Fruit fly (Drosophila melanogaster) whole organism, embryonic: ENCODE measurements around the gene CG11307.

Source experiments
- Abd-B ChIP-seq: fragments of 200-800 bp; sonication (Bioruptor generic); optimal IDR thresholded peaks from 2 replicates; lab custom pipeline; 2018; ENCODE audit warnings: missing biosample characterization, mild to moderate bottlenecking, missing genetic modification characterization, moderate library complexity
- Asciz ChIP-seq: fragments of 200-800 bp; sonication (Bioruptor generic); optimal IDR thresholded peaks from 2 replicates; lab custom pipeline; 2017; ENCODE audit warnings: missing biosample characterization, mild to moderate bottlenecking, missing genetic modification characterization, missing genetic modification reagents
- B-H1 ChIP-seq: fragments of 200-800 bp; sonication (Bioruptor generic); IDR thresholded peaks from 3 replicates; pipeline ENCODE4 v1.3.6; 2022; ENCODE audit warnings: missing biosample characterization, missing genetic modification characterization
- Blimp-1 ChIP-seq: fragments of 200-800 bp; sonication (Bioruptor generic); optimal IDR thresholded peaks from 3 replicates; lab custom pipeline; 2018; ENCODE audit warnings: missing biosample characterization, missing genetic modification characterization, mild to moderate bottlenecking, moderate library complexity, missing genetic modification reagents
- CG10147 ChIP-seq: fragments of 200-800 bp; sonication (Bioruptor generic); optimal IDR thresholded peaks from 2 replicates; lab custom pipeline; 2019; ENCODE audit warnings: missing biosample characterization, mild to moderate bottlenecking, missing genetic modification characterization, moderate library complexity
- CG10321 ChIP-seq: fragments of 200-800 bp; sonication (Bioruptor generic); IDR thresholded peaks from 2 replicates; pipeline ENCODE4 v1.3.6; 2022; ENCODE audit warnings: missing biosample characterization, missing genetic modification characterization
- CG10543 ChIP-seq: fragments of 200-800 bp; sonication (Bioruptor generic); optimal IDR thresholded peaks from 3 replicates; lab custom pipeline; 2017; ENCODE audit warnings: missing biosample characterization, mild to moderate bottlenecking, missing genetic modification characterization, moderate library complexity
- CG10959 ChIP-seq: fragments of 200-800 bp; sonication (Bioruptor generic); IDR thresholded peaks from 2 replicates; pipeline ENCODE4 v1.3.6; 2022; ENCODE audit warnings: missing biosample characterization, missing genetic modification characterization
- CG1233 ChIP-seq: fragments of 200-800 bp; sonication (Bioruptor generic); optimal IDR thresholded peaks from 4 replicates; lab custom pipeline; 2018; ENCODE audit warnings: missing biosample characterization, mild to moderate bottlenecking, missing genetic modification characterization
- CG1529 ChIP-seq: fragments of 200-800 bp; sonication (Bioruptor generic); optimal IDR thresholded peaks from 3 replicates; lab custom pipeline; 2018; ENCODE audit warnings: missing biosample characterization, missing genetic modification characterization
- CG2116 ChIP-seq: fragments of 200-800 bp; sonication (Bioruptor generic); optimal IDR thresholded peaks from 3 replicates; lab custom pipeline; 2018; ENCODE audit warnings: missing biosample characterization, mild to moderate bottlenecking, missing genetic modification characterization
- CG2129 ChIP-seq: fragments of 200-800 bp; sonication (Bioruptor generic); IDR thresholded peaks from 2 replicates; pipeline ENCODE4 v1.3.6; 2022; ENCODE audit warnings: missing biosample characterization, missing genetic modification characterization; ENCODE audit not compliant: partially characterized antibody
- CG31388 ChIP-seq: fragments of 200-800 bp; sonication (Bioruptor generic); optimal IDR thresholded peaks from 2 replicates; lab custom pipeline; 2016; ENCODE audit warnings: missing biosample characterization, missing genetic modification characterization
- CG31441 ChIP-seq: fragments of 200-800 bp; sonication (Bioruptor generic); IDR thresholded peaks from 2 replicates; pipeline ENCODE4 v1.3.6; 2022; ENCODE audit warnings: missing biosample characterization, missing genetic modification characterization
- CG3407 ChIP-seq: fragments of 200-800 bp; sonication (Bioruptor generic); optimal IDR thresholded peaks from 2 replicates; lab custom pipeline; 2018; ENCODE audit warnings: missing biosample characterization, mild to moderate bottlenecking, missing genetic modification characterization
- CG6813 ChIP-seq: fragments of 200-800 bp; sonication (Bioruptor generic); optimal IDR thresholded peaks from 2 replicates; lab custom pipeline; 2017; ENCODE audit warnings: missing biosample characterization, missing genetic modification characterization, mild to moderate bottlenecking, moderate library complexity, missing genetic modification reagents
- CG7556 ChIP-seq: fragments of 200-800 bp; sonication (Bioruptor generic); optimal IDR thresholded peaks from 2 replicates; lab custom pipeline; 2017; ENCODE audit warnings: missing biosample characterization, mild to moderate bottlenecking, missing genetic modification characterization
- CG7839 ChIP-seq: fragments of 200-800 bp; sonication (Bioruptor generic); optimal IDR thresholded peaks from 3 replicates; lab custom pipeline; 2018; ENCODE audit warnings: missing biosample characterization, mild to moderate bottlenecking, missing genetic modification characterization, moderate library complexity
- CG7963 ChIP-seq: fragments of 200-800 bp; sonication (Bioruptor generic); IDR thresholded peaks from 3 replicates; pipeline ENCODE4 v1.3.6; 2022; ENCODE audit warnings: missing biosample characterization, missing genetic modification characterization; ENCODE audit not compliant: partially characterized antibody
- CG8359 ChIP-seq: fragments of 200-800 bp; sonication (Bioruptor generic); optimal IDR thresholded peaks from 2 replicates; lab custom pipeline; 2017; ENCODE audit warnings: missing biosample characterization, mild to moderate bottlenecking, missing genetic modification characterization, borderline replicate concordance
- CG8924 ChIP-seq: fragments of 200-800 bp; optimal IDR thresholded peaks from 3 replicates; lab custom pipeline; 2019; ENCODE audit warnings: missing biosample characterization, mild to moderate bottlenecking, missing genetic modification characterization, moderate library complexity
- CHES-1-like ChIP-seq: fragments of 200-800 bp; sonication (Bioruptor generic); optimal IDR thresholded peaks from 2 replicates; lab custom pipeline; 2016; ENCODE audit warnings: missing biosample characterization, missing genetic modification characterization
- Camta ChIP-seq: fragments of 200-800 bp; sonication (Bioruptor generic); optimal IDR thresholded peaks from 2 replicates; lab custom pipeline; 2016; ENCODE audit warnings: missing biosample characterization, missing genetic modification characterization
- Dfd ChIP-seq, 2 experiments: fragments of >200 bp; optimal IDR thresholded peaks; 2 replicates each; lab custom pipeline; 2017; ENCODE audit warnings: missing biosample characterization in 2 of 2, missing genetic modification characterization in 2 of 2
- Dip3 ChIP-seq: fragments of 200-800 bp; sonication (Bioruptor generic); optimal IDR thresholded peaks from 3 replicates; lab custom pipeline; 2016; ENCODE audit warnings: missing biosample characterization, missing genetic modification characterization
- Doc2 ChIP-seq: fragments of 200-800 bp; sonication (Bioruptor generic); IDR thresholded peaks from 2 replicates; pipeline ENCODE4 v1.3.6; 2022; ENCODE audit warnings: missing biosample characterization, missing genetic modification characterization
- Drgx ChIP-seq: fragments of 200-800 bp; sonication (Bioruptor generic); IDR thresholded peaks from 2 replicates; pipeline ENCODE4 v1.3.6; 2022; ENCODE audit warnings: missing biosample characterization, missing genetic modification characterization
- Ets97D ChIP-seq: fragments of 200-800 bp; sonication (Bioruptor generic); optimal IDR thresholded peaks from 3 replicates; lab custom pipeline; 2016; ENCODE audit warnings: missing biosample characterization, missing genetic modification characterization
- Lim3 ChIP-seq: fragments of 200-800 bp; sonication (Bioruptor generic); IDR thresholded peaks from 2 replicates; pipeline ENCODE4 v1.3.6; 2022; ENCODE audit warnings: missing biosample characterization, missing genetic modification characterization
- Lpt ChIP-seq: fragments of >200 bp; optimal IDR thresholded peaks from 2 replicates; lab custom pipeline; 2018; ENCODE audit warnings: missing biosample characterization, missing genetic modification characterization
- NC2β ChIP-seq: fragments of 200-800 bp; sonication (Bioruptor generic); optimal IDR thresholded peaks from 2 replicates; lab custom pipeline; 2016; ENCODE audit warnings: missing biosample characterization, missing genetic modification characterization
- TFAM ChIP-seq: fragments of 200-800 bp; sonication (Bioruptor generic); optimal IDR thresholded peaks from 2 replicates; lab custom pipeline; 2017; ENCODE audit warnings: missing biosample characterization, missing genetic modification characterization, inconsistent platforms
- aop ChIP-seq: fragments of 200-800 bp; sonication (Bioruptor generic); IDR thresholded peaks from 2 replicates; pipeline ENCODE4 v1.3.6; 2022; ENCODE audit warnings: missing biosample characterization, missing genetic modification characterization
- bigmax ChIP-seq: fragments of 200-800 bp; sonication (Bioruptor generic); optimal IDR thresholded peaks from 2 replicates; lab custom pipeline; 2018; ENCODE audit warnings: missing biosample characterization, mild to moderate bottlenecking, missing genetic modification characterization
- chif ChIP-seq, 2 experiments: fragments of 200-800 bp; sonication (Bioruptor generic); optimal IDR thresholded peaks; 3 replicates each; lab custom pipeline; 2016; ENCODE audit warnings: missing biosample characterization in 2 of 2, missing genetic modification characterization in 2 of 2
- crc ChIP-seq: fragments of 200-800 bp; sonication (Bioruptor generic); optimal IDR thresholded peaks from 2 replicates; lab custom pipeline; 2016; ENCODE audit warnings: missing biosample characterization, missing genetic modification characterization
- danr ChIP-seq: fragments of 200-800 bp; sonication (Bioruptor generic); IDR thresholded peaks from 2 replicates; pipeline ENCODE4 v1.3.6; 2022; ENCODE audit warnings: missing biosample characterization, missing genetic modification characterization
- dpn ChIP-seq, 2 experiments: fragments of 200-800 bp; sonication (Bioruptor generic); optimal IDR thresholded peaks; 3 replicates each; lab custom pipeline; 2016; ENCODE audit warnings: missing biosample characterization in 2 of 2, missing genetic modification characterization in 2 of 2
- grau ChIP-seq: fragments of 200-800 bp; optimal IDR thresholded peaks from 3 replicates; lab custom pipeline; 2019; ENCODE audit warnings: missing biosample characterization, mild to moderate bottlenecking, missing genetic modification characterization, moderate library complexity
- gt ChIP-seq: fragments of 200-800 bp; sonication (Bioruptor generic); IDR thresholded peaks from 2 replicates; pipeline ENCODE4 v1.3.6; 2022; ENCODE audit warnings: missing biosample characterization, missing genetic modification characterization
- ham ChIP-seq: fragments of 200-800 bp; sonication (Bioruptor generic); IDR thresholded peaks from 2 replicates; pipeline ENCODE4 v1.3.6; 2022; ENCODE audit warnings: missing biosample characterization, missing genetic modification characterization
- hbn ChIP-seq: fragments of 200-800 bp; sonication (Bioruptor generic); IDR thresholded peaks from 2 replicates; pipeline ENCODE4 v1.3.6; 2022; ENCODE audit warnings: missing biosample characterization, missing genetic modification characterization; ENCODE audit not compliant: partially characterized antibody
- insv ChIP-seq, 2 experiments: fragments of 200-800 bp; sonication (Bioruptor generic); optimal IDR thresholded peaks; 3 replicates each; lab custom pipeline; 2016 to 2018; ENCODE audit warnings: missing biosample characterization in 2 of 2, missing genetic modification characterization in 2 of 2
- jigr1 ChIP-seq: fragments of 200-800 bp; sonication (Bioruptor generic); IDR thresholded peaks from 3 replicates; pipeline ENCODE4 v1.3.6; 2022; ENCODE audit warnings: missing biosample characterization, missing genetic modification characterization
- lola ChIP-seq, 3 experiments: fragments of >200 bp in 2 of 3; fragments of 200-800 bp in 1 of 3; sonication (Bioruptor generic) in 1 of 3; optimal IDR thresholded peaks; 2 replicates each; lab custom pipeline; 2017 to 2019; ENCODE audit warnings: missing biosample characterization in 3 of 3, missing genetic modification characterization in 3 of 3, mild to moderate bottlenecking in 1 of 3, moderate library complexity in 1 of 3
- otp ChIP-seq: fragments of 200-800 bp; sonication (Bioruptor generic); IDR thresholded peaks from 3 replicates; pipeline ENCODE4, ENCODE4 v1.3.6; 2022; ENCODE audit warnings: missing biosample characterization, missing genetic modification characterization
- p53 ChIP-seq: fragments of 200-800 bp; sonication (Bioruptor generic); optimal IDR thresholded peaks from 2 replicates; lab custom pipeline; 2016; ENCODE audit warnings: missing biosample characterization, missing genetic modification characterization
- pnt ChIP-seq: fragments of 200-800 bp; sonication (Bioruptor generic); optimal IDR thresholded peaks from 3 replicates; lab custom pipeline; 2016; ENCODE audit warnings: missing biosample characterization, missing genetic modification characterization
- repo ChIP-seq: fragments of 200-800 bp; sonication (Bioruptor generic); optimal IDR thresholded peaks from 2 replicates; lab custom pipeline; 2016; ENCODE audit warnings: missing biosample characterization, missing genetic modification characterization
- sisA ChIP-seq: fragments of 200-800 bp; sonication (Bioruptor generic); IDR thresholded peaks from 2 replicates; pipeline ENCODE4 v1.3.6; 2022; ENCODE audit warnings: missing biosample characterization, missing genetic modification characterization
- wek ChIP-seq: fragments of 200-800 bp; sonication (Bioruptor generic); optimal IDR thresholded peaks from 3 replicates; lab custom pipeline; 2018; ENCODE audit warnings: missing biosample characterization, mild to moderate bottlenecking, missing genetic modification characterization, moderate library complexity
- zfh2 ChIP-seq: fragments of 200-800 bp; sonication (Bioruptor generic); optimal IDR thresholded peaks from 2 replicates; lab custom pipeline; 2016; ENCODE audit warnings: missing biosample characterization, missing genetic modification characterization

CG11307 gene

DNA sequence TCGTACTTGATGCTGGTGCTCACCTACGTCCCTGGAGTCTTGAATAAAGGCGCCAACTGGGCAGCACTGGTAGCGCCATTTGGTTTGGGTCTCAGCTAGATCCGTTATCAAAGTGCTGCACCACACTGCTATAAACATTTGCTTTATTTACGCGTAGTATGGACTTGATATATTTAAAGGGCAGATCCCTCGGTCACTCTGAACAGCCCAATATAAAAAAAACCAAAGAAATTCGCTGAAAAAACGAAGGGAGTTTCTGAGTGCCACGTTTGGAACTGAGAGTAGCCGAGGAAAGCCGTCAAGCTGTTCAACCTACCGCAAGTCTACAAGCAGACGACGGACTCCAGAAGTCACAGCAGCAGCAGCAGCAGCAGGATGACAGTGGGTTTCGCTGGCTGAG lies 23.4 kb downstream of the CG11307 start, which contains the start of gene Atox1 (continued):
- TF ChIP-seq CG3407 (GFP tag; lab: Kevin White, UChicago) (no peak), CG1233 (GFP tag; lab: Kevin White, UChicago) (peak; percentile 42), CG31388 (no peak), CHES-1-like (GFP tag; lab: Kevin White, UChicago) (peak; percentile 25), jigr1 (GFP tag; lab: Robert Waterston, UW) (no peak), p53 (GFP tag; lab: Kevin White, UChicago) (peak; percentile 43), sisA (GFP tag; lab: Robert Waterston, UW) (no peak), Drgx (GFP tag; lab: Robert Waterston, UW) (no peak), repo (GFP tag; lab: Kevin White, UChicago) (peak; percentile 5), bigmax (GFP tag; lab: Kevin White, UChicago) (peak; percentile 40), Blimp-1 (no peak), CG2129 (no peak), CG10321 (no peak), crc (GFP tag; lab: Kevin White, UChicago) (no peak), Dip3 (no peak), Lpt (GFP tag; lab: Kevin White, UChicago) (no peak), Dfd (GFP tag; optimal IDR thresholded peaks at IDR 0.05; lab: Kevin White, UChicago) (no peak), wek (GFP tag; lab: Kevin White, UChicago) (no peak), pnt (GFP tag; lab: Kevin White, UChicago) (no peak), dpn (GFP tag; optimal IDR thresholded peaks at IDR 0.05; lab: Kevin White, UChicago) (peak; percentile 15 to 35), CG1529 (no peak), CG31441 (no peak), otp (GFP tag; lab: Robert Waterston, UW) (no peak), CG2116 (peak; percentile 62), Ets97D (peak; percentile 96), ham (GFP tag; lab: Robert Waterston, UW) (no peak), CG6813 (GFP tag; lab: Kevin White, UChicago) (no peak), Lim3 (GFP tag; lab: Robert Waterston, UW) (no peak), zfh2 (GFP tag; lab: Kevin White, UChicago) (no peak), CG10147 (peak; percentile 46), CG7839 (peak; percentile 28), insv (GFP tag; optimal IDR thresholded peaks at IDR 0.05; lab: Kevin White, UChicago) (peak in 1 of 2 experiments; percentile 52), aop (GFP tag; lab: Robert Waterston, UW) (no peak), grau (tag; lab: Kevin White, UChicago) (peak; percentile 37), TFAM (GFP tag; lab: Kevin White, UChicago) (no peak), Doc2 (GFP tag; lab: Robert Waterston, UW) (no peak), Abd-B (GFP tag; lab: Kevin White, UChicago) (peak; percentile 80), CG10543 (GFP tag; lab: Kevin White, UChicago) (peak; percentile 58), B-H1 (GFP tag; lab: Robert Waterston, UW) (no peak; the same call in 2 of the 3 replicates), gt (GFP tag; lab: Robert Waterston, UW) (no peak), Camta (GFP tag; lab: Kevin White, UChicago) (no peak), NC2β (GFP tag; lab: Kevin White, UChicago) (peak; percentile 1), lola (GFP tag; optimal IDR thresholded peaks at IDR 0.05; lab: Kevin White, UChicago) (no peak), danr (GFP tag; lab: Robert Waterston, UW) (no peak), chif (GFP tag; optimal IDR thresholded peaks at IDR 0.05; lab: Kevin White, UChicago) (peak in 1 of 2 experiments; percentile 33), hbn (GFP tag; lab: Robert Waterston, UW) (no peak), CG8359 (GFP tag; lab: Kevin White, UChicago) (no peak), CG8924 (no peak), CG7556 (GFP tag; lab: Kevin White, UChicago) (no peak), CG7963 (GFP tag; lab: Robert Waterston, UW) (no peak), CG10959 (GFP tag; lab: Robert Waterston, UW) (no peak), Asciz (no peak)
